Fruit fly (Drosophila melanogaster) whole organism, embryonic: ENCODE data around the gene Gas8.

Experiments used
- Aef1 ChIP-seq: fragments of 200-800 bp; sonication (Bioruptor generic); IDR thresholded peaks from 3 replicates; pipeline ENCODE4 v1.3.6; 2022; ENCODE audit warnings: missing biosample characterization, missing genetic modification characterization
- Atf3 ChIP-seq: fragments of 200-800 bp; sonication (Bioruptor generic); optimal IDR thresholded peaks from 3 replicates; lab custom pipeline; 2016; ENCODE audit warnings: missing biosample characterization, missing genetic modification characterization
- CG1024 ChIP-seq: fragments of 200-800 bp; sonication (Bioruptor generic); IDR thresholded peaks from 2 replicates; pipeline ENCODE4 v1.3.6; 2022; ENCODE audit warnings: missing biosample characterization, missing genetic modification characterization
- CG10431 ChIP-seq: fragments of 200-800 bp; sonication (Bioruptor generic); optimal IDR thresholded peaks from 3 replicates; lab custom pipeline; 2018; ENCODE audit warnings: missing biosample characterization, mild to moderate bottlenecking, missing genetic modification characterization
- CG11723 ChIP-seq: fragments of 200-800 bp; sonication (Bioruptor generic); optimal IDR thresholded peaks from 2 replicates; lab custom pipeline; 2017; ENCODE audit warnings: missing biosample characterization, mild to moderate bottlenecking, missing genetic modification characterization
- CG12299 ChIP-seq: fragments of 200-800 bp; sonication (Bioruptor generic); optimal IDR thresholded peaks from 2 replicates; lab custom pipeline; 2018; ENCODE audit warnings: missing biosample characterization, mild to moderate bottlenecking, missing genetic modification characterization
- CG1233 ChIP-seq: fragments of 200-800 bp; sonication (Bioruptor generic); optimal IDR thresholded peaks from 4 replicates; lab custom pipeline; 2018; ENCODE audit warnings: missing biosample characterization, mild to moderate bottlenecking, missing genetic modification characterization
- CG12391 ChIP-seq: fragments of 200-800 bp; sonication (Bioruptor generic); optimal IDR thresholded peaks from 3 replicates; lab custom pipeline; 2018; ENCODE audit warnings: missing biosample characterization, mild to moderate bottlenecking, missing genetic modification characterization, moderate library complexity
- CG14965 ChIP-seq: fragments of 200-800 bp; sonication (Bioruptor generic); optimal IDR thresholded peaks from 2 replicates; lab custom pipeline; 2016; ENCODE audit warnings: missing biosample characterization, missing genetic modification characterization, borderline replicate concordance
- CG1602 ChIP-seq: fragments of 200-800 bp; sonication (Bioruptor generic); optimal IDR thresholded peaks from 3 replicates; lab custom pipeline; 2016; ENCODE audit warnings: missing biosample characterization, missing genetic modification characterization
- CG16815 ChIP-seq: fragments of 200-800 bp; sonication (Bioruptor generic); optimal IDR thresholded peaks from 3 replicates; lab custom pipeline; 2017; ENCODE audit warnings: missing biosample characterization, mild to moderate bottlenecking, missing genetic modification characterization
- CG17186 ChIP-seq: fragments of 200-800 bp; sonication (Bioruptor generic); optimal IDR thresholded peaks from 3 replicates; lab custom pipeline; 2017; ENCODE audit warnings: missing biosample characterization, missing genetic modification reagents, missing genetic modification characterization
- CG1792 ChIP-seq: fragments of 200-800 bp; sonication (Bioruptor generic); optimal IDR thresholded peaks from 2 replicates; lab custom pipeline; 2016; ENCODE audit warnings: missing biosample characterization, missing genetic modification characterization
- CG2129 ChIP-seq: fragments of 200-800 bp; sonication (Bioruptor generic); IDR thresholded peaks from 2 replicates; pipeline ENCODE4 v1.3.6; 2022; ENCODE audit warnings: missing biosample characterization, missing genetic modification characterization; ENCODE audit not compliant: partially characterized antibody
- CG2889 ChIP-seq: fragments of 200-800 bp; sonication (Bioruptor generic); IDR thresholded peaks from 3 replicates; pipeline ENCODE4 v1.3.6; 2022; ENCODE audit warnings: missing biosample characterization, missing genetic modification characterization
- CG30431 ChIP-seq: fragments of 200-800 bp; sonication (Bioruptor generic); optimal IDR thresholded peaks from 2 replicates; lab custom pipeline; 2017; ENCODE audit warnings: missing biosample characterization, missing genetic modification characterization
- CG3281 ChIP-seq: fragments of 200-800 bp; sonication (Bioruptor generic); optimal IDR thresholded peaks from 3 replicates; lab custom pipeline; 2017; ENCODE audit warnings: missing biosample characterization, mild to moderate bottlenecking, missing genetic modification characterization
- CG34376 ChIP-seq: fragments of 200-800 bp; sonication (Bioruptor generic); optimal IDR thresholded peaks from 2 replicates; lab custom pipeline; 2018; ENCODE audit warnings: missing biosample characterization, mild to moderate bottlenecking, missing genetic modification characterization
- CG4730 ChIP-seq: fragments of 200-800 bp; sonication (Bioruptor generic); IDR thresholded peaks from 2 replicates; pipeline ENCODE4 v1.3.6; 2022; ENCODE audit warnings: missing biosample characterization, missing genetic modification characterization
- CG6854 ChIP-seq: fragments of 200-800 bp; sonication (Bioruptor generic); optimal IDR thresholded peaks from 3 replicates; lab custom pipeline; 2017; ENCODE audit warnings: missing biosample characterization, mild to moderate bottlenecking, missing genetic modification characterization
- CG7357 ChIP-seq: fragments of 200-800 bp; sonication (Bioruptor generic); IDR thresholded peaks from 3 replicates; pipeline ENCODE4 v1.3.6; 2022; ENCODE audit warnings: missing biosample characterization, missing genetic modification characterization
- CG8089 ChIP-seq: fragments of 200-800 bp; sonication (Bioruptor generic); optimal IDR thresholded peaks from 3 replicates; lab custom pipeline; 2016; ENCODE audit warnings: missing biosample characterization, missing genetic modification characterization
- CG9727 ChIP-seq: fragments of 200-800 bp; sonication (Bioruptor generic); optimal IDR thresholded peaks from 3 replicates; lab custom pipeline; 2017; ENCODE audit warnings: missing biosample characterization, mild to moderate bottlenecking, missing genetic modification characterization
- CoRest ChIP-seq: fragments of 200-800 bp; sonication (Bioruptor generic); optimal IDR thresholded peaks from 3 replicates; lab custom pipeline; 2018; ENCODE audit warnings: missing biosample characterization, mild to moderate bottlenecking, missing genetic modification characterization, moderate library complexity
- Deaf1 ChIP-seq: fragments of 200-800 bp; optimal IDR thresholded peaks from 3 replicates; lab custom pipeline; 2019; ENCODE audit warnings: missing biosample characterization, mild to moderate bottlenecking, missing genetic modification characterization, moderate library complexity
- Dip2 ChIP-seq: fragments of 200-800 bp; sonication (Bioruptor generic); IDR thresholded peaks from 2 replicates; pipeline ENCODE4 v1.3.6; 2022; ENCODE audit warnings: missing biosample characterization, missing genetic modification characterization
- Doc2 ChIP-seq: fragments of 200-800 bp; sonication (Bioruptor generic); IDR thresholded peaks from 2 replicates; pipeline ENCODE4 v1.3.6; 2022; ENCODE audit warnings: missing biosample characterization, missing genetic modification characterization
- Doc3 ChIP-seq: fragments of 200-800 bp; sonication (Bioruptor generic); IDR thresholded peaks from 3 replicates; pipeline ENCODE4 v1.3.6; 2022; ENCODE audit warnings: missing biosample characterization, missing genetic modification characterization; ENCODE audit not compliant: partially characterized antibody
- E2f1 ChIP-seq: fragments of 200-800 bp; sonication (Bioruptor generic); IDR thresholded peaks from 2 replicates; pipeline ENCODE4 v1.3.6; 2022; ENCODE audit warnings: missing biosample characterization, missing genetic modification characterization
- E2f2 ChIP-seq: fragments of 200-800 bp; sonication (Bioruptor generic); IDR thresholded peaks from 2 replicates; pipeline ENCODE4 v1.3.6; 2022; ENCODE audit warnings: missing biosample characterization, missing genetic modification characterization
- GATAe ChIP-seq: fragments of 200-800 bp; sonication (Bioruptor generic); conservative IDR thresholded peaks from 2 replicates; pipeline ENCODE4 v1.3.6; 2022; ENCODE audit warnings: missing biosample characterization, missing genetic modification characterization
- Hmr ChIP-seq: fragments of 200-800 bp; sonication (Bioruptor generic); optimal IDR thresholded peaks from 3 replicates; lab custom pipeline; 2017; ENCODE audit warnings: mild to moderate bottlenecking, missing biosample characterization, missing genetic modification reagents, missing genetic modification characterization
- Hr39 ChIP-seq: fragments of >200 bp; optimal IDR thresholded peaks from 2 replicates; lab custom pipeline; 2017
- MESR4 ChIP-seq: fragments of 200-800 bp; sonication (Bioruptor generic); optimal IDR thresholded peaks from 2 replicates; lab custom pipeline; 2018; ENCODE audit warnings: missing biosample characterization, mild to moderate bottlenecking, missing genetic modification characterization, moderate library complexity
- Max ChIP-seq: fragments of 200-800 bp; sonication (Bioruptor generic); optimal IDR thresholded peaks from 2 replicates; lab custom pipeline; 2016; ENCODE audit warnings: missing biosample characterization, mild to moderate bottlenecking, missing genetic modification characterization
- Mes4 ChIP-seq: fragments of 200-800 bp; sonication (Bioruptor generic); optimal IDR thresholded peaks from 2 replicates; lab custom pipeline; 2016; ENCODE audit warnings: missing biosample characterization, missing genetic modification characterization
- Scr ChIP-seq: fragments of 200-800 bp; sonication (Bioruptor generic); IDR thresholded peaks from 2 replicates; pipeline ENCODE4 v1.3.6; 2022; ENCODE audit warnings: missing biosample characterization, missing genetic modification characterization; ENCODE audit not compliant: partially characterized antibody
- YL-1 ChIP-seq: fragments of 200-800 bp; sonication (Bioruptor generic); optimal IDR thresholded peaks from 3 replicates; lab custom pipeline; 2017; ENCODE audit warnings: missing biosample characterization, mild to moderate bottlenecking, missing genetic modification characterization
- ab ChIP-seq: fragments of 200-800 bp; sonication (Bioruptor generic); optimal IDR thresholded peaks from 2 replicates; lab custom pipeline; 2016; ENCODE audit warnings: missing biosample characterization, missing genetic modification characterization
- amos ChIP-seq: fragments of 200-800 bp; sonication (Bioruptor generic); IDR thresholded peaks from 2 replicates; pipeline ENCODE4 v1.3.6; 2022; ENCODE audit warnings: missing biosample characterization, missing genetic modification characterization; ENCODE audit not compliant: partially characterized antibody
- cg ChIP-seq: fragments of 200-800 bp; sonication (Bioruptor generic); optimal IDR thresholded peaks from 3 replicates; lab custom pipeline; 2019; ENCODE audit warnings: missing biosample characterization, mild to moderate bottlenecking, missing genetic modification characterization, moderate library complexity
- crol ChIP-seq: fragments of 200-800 bp; sonication (Bioruptor generic); IDR thresholded peaks from 2 replicates; pipeline ENCODE4 v1.3.6; 2022; ENCODE audit warnings: missing biosample characterization, missing genetic modification characterization
- grn ChIP-seq: fragments of 200-800 bp; sonication (Bioruptor generic); optimal IDR thresholded peaks from 3 replicates; lab custom pipeline; 2017; ENCODE audit warnings: missing biosample characterization, missing genetic modification characterization
- ham ChIP-seq: fragments of 200-800 bp; sonication (Bioruptor generic); IDR thresholded peaks from 2 replicates; pipeline ENCODE4 v1.3.6; 2022; ENCODE audit warnings: missing biosample characterization, missing genetic modification characterization
- hbn ChIP-seq: fragments of 200-800 bp; sonication (Bioruptor generic); IDR thresholded peaks from 2 replicates; pipeline ENCODE4 v1.3.6; 2022; ENCODE audit warnings: missing biosample characterization, missing genetic modification characterization; ENCODE audit not compliant: partially characterized antibody
- her ChIP-seq: fragments of 200-800 bp; sonication (Bioruptor generic); optimal IDR thresholded peaks from 2 replicates; lab custom pipeline; 2016; ENCODE audit warnings: missing biosample characterization, missing genetic modification characterization
- oc ChIP-seq: fragments of 200-800 bp; sonication (Bioruptor generic); optimal IDR thresholded peaks from 2 replicates; lab custom pipeline; 2018; ENCODE audit warnings: missing biosample characterization, mild to moderate bottlenecking, missing genetic modification characterization, moderate library complexity
- sqz ChIP-seq: fragments of 200-800 bp; sonication (Bioruptor generic); optimal IDR thresholded peaks from 3 replicates; lab custom pipeline; 2018; ENCODE audit warnings: missing biosample characterization, mild to moderate bottlenecking, missing genetic modification characterization
- stc ChIP-seq: fragments of 200-800 bp; sonication (Bioruptor generic); IDR thresholded peaks from 2 replicates; pipeline ENCODE4 v1.3.6; 2022; ENCODE audit warnings: missing biosample characterization, missing genetic modification characterization
- sug ChIP-seq: fragments of 200-800 bp; optimal IDR thresholded peaks from 2 replicates; lab custom pipeline; 2019; ENCODE audit warnings: missing biosample characterization, mild to moderate bottlenecking, missing genetic modification characterization, moderate library complexity
- tll ChIP-seq, 2 experiments: fragments of 200-800 bp in 1 of 2; fragments of >200 bp in 1 of 2; sonication (Bioruptor generic) in 1 of 2; optimal IDR thresholded peaks; 2 replicates each; lab custom pipeline; 2017 to 2019; ENCODE audit warnings: missing biosample characterization in 2 of 2, missing genetic modification characterization in 2 of 2, mild to moderate bottlenecking in 1 of 2, moderate library complexity in 1 of 2
- yki ChIP-seq: fragments of >200 bp; optimal IDR thresholded peaks from 3 replicates; lab custom pipeline; 2018

Gas8 gene

dm6 chrX:3548568-3548967 is 43.9 kb upstream of the Gas8 start (continued):
- TF ChIP-seq CG30431 (GFP tag; lab: Kevin White, UChicago) (no peak), CG2889 (no peak), MESR4 (no peak), CG34376 (no peak), Atf3 (GFP tag; lab: Kevin White, UChicago) (no peak), CG16815 (GFP tag; lab: Kevin White, UChicago) (no peak), CG12299 (no peak), CG17186 (GFP tag; lab: Kevin White, UChicago) (no peak), sqz (no peak), Mes4 (GFP tag; lab: Kevin White, UChicago) (no peak), CG1602 (GFP tag; lab: Kevin White, UChicago) (no peak), CG2129 (GFP tag; lab: Robert Waterston, UW) (no peak), CoRest (tag; lab: Kevin White, UChicago) (no peak), CG1233 (GFP tag; lab: Kevin White, UChicago) (no peak), CG7357 (GFP tag; lab: Robert Waterston, UW) (no peak), CG3281 (peak; percentile 23), ham (GFP tag; lab: Robert Waterston, UW) (no peak), crol (no peak), Doc2 (GFP tag; lab: Robert Waterston, UW) (no peak), CG10431 (no peak), CG9727 (no peak), grn (GFP tag; lab: Kevin White, UChicago) (no peak), amos (no peak), tll (GFP tag; optimal IDR thresholded peaks at IDR 0.05; lab: Kevin White, UChicago) (no peak), YL-1 (no peak), ab (GFP tag; lab: Kevin White, UChicago) (no peak), sug (tag; lab: Kevin White, UChicago) (no peak), Hr39 (no peak), Doc3 (GFP tag; lab: Robert Waterston, UW) (no peak), Scr (GFP tag; lab: Robert Waterston, UW) (no peak), GATAe (GFP tag; lab: Robert Waterston, UW) (no peak), Deaf1 (tag; lab: Kevin White, UChicago) (no peak), Dip2 (GFP tag; lab: Robert Waterston, UW) (no peak), CG11723 (GFP tag; lab: Kevin White, UChicago) (no peak), hbn (GFP tag; lab: Robert Waterston, UW) (no peak), Aef1 (GFP tag; lab: Robert Waterston, UW) (peak; percentile 38; the same call in 2 of the 3 replicates), oc (tag; lab: Kevin White, UChicago) (no peak), E2f2 (GFP tag; lab: Robert Waterston, UW) (no peak), yki (lab: Kevin White, UChicago) (no peak), CG4730 (no peak; the same call in 1 of the 2 replicates), CG14965 (no peak), E2f1 (no peak), Hmr (peak; percentile 51), CG12391 (tag; lab: Kevin White, UChicago) (peak; percentile 3), her (GFP tag; lab: Kevin White, UChicago) (no peak), cg (GFP tag; lab: Kevin White, UChicago) (no peak), Max (GFP tag; lab: Kevin White, UChicago) (no peak), CG1792 (GFP tag; lab: Kevin White, UChicago) (no peak), CG6854 (GFP tag; lab: Kevin White, UChicago) (no peak), CG1024 (GFP tag; lab: Robert Waterston, UW) (no peak), stc (GFP tag; lab: Robert Waterston, UW) (0 out of 2 replicates have a peak, but pooled peaks have one; percentile 45), CG8089 (no peak)
